Worm (Caenorhabditis elegans) whole organism, L1 larva: ENCODE measurements around the gene F53F8.6.
A peak's percentile ranks its signal among the peaks of the same experiment; 100 is the strongest.

Experiments used
- C04F5.9 ChIP-seq: sonication (generic microtip); optimal IDR thresholded peaks from 2 replicates; lab custom pipeline; 2016; ENCODE audit warnings: missing genetic modification characterization, missing compliant biosample characterization
- C34B4.2 ChIP-seq: sonication (generic microtip); optimal IDR thresholded peaks from 2 replicates; lab custom pipeline; 2017; ENCODE audit warnings: mild to moderate bottlenecking, missing genetic modification characterization, missing compliant biosample characterization
- aha-1 ChIP-seq: fragments of 150-350 bp; optimal IDR thresholded peaks from 2 replicates; lab custom pipeline; 2014; ENCODE audit warnings: missing biosample characterization, missing genetic modification characterization
- ama-1 ChIP-seq: fragments of 150-350 bp; optimal IDR thresholded peaks from 2 replicates; lab custom pipeline; 2014
- blmp-1 ChIP-seq: fragments of 150-350 bp; optimal IDR thresholded peaks from 2 replicates; lab custom pipeline; 2014; ENCODE audit warnings: missing biosample characterization, missing genetic modification characterization
- ceh-63 ChIP-seq: fragments of 200-800 bp; sonication (Bioruptor generic); optimal IDR thresholded peaks from 2 replicates; lab custom pipeline; 2018; ENCODE audit warnings: mild to moderate bottlenecking, missing genetic modification characterization, missing compliant biosample characterization
- ceh-82 ChIP-seq, 3 experiments: fragments of 150-350 bp in 1 of 3; sonication (generic microtip) in 2 of 3; optimal IDR thresholded peaks; 2 replicates each; lab custom pipeline; 2014 to 2017; ENCODE audit warnings: missing biosample characterization in 3 of 3, missing genetic modification characterization in 3 of 3
- dpl-1 ChIP-seq, 3 experiments: fragments of 150-350 bp in 2 of 3; sonication (generic microtip) in 1 of 3; optimal IDR thresholded peaks; 2 replicates each; lab custom pipeline; 2014 to 2017; ENCODE audit warnings: missing biosample characterization in 3 of 3, missing genetic modification characterization in 3 of 3, missing genetic modification reagents in 3 of 3
- elt-2 ChIP-seq: sonication (generic microtip); optimal IDR thresholded peaks from 2 replicates; lab custom pipeline; 2016; ENCODE audit warnings: missing genetic modification characterization, mild to moderate bottlenecking, inconsistent platforms, missing compliant biosample characterization, missing genetic modification reagents
- elt-3 ChIP-seq, 6 experiments: fragments of 150-350 bp in 1 of 6; sonication (generic microtip); optimal IDR thresholded peaks; 2 replicates each; lab custom pipeline; 2017 to 2018; ENCODE audit warnings: missing biosample characterization in 6 of 6, missing genetic modification characterization in 6 of 6, inconsistent platforms in 1 of 6
- ets-5 ChIP-seq: fragments of 200-800 bp; sonication (Bioruptor generic); IDR thresholded peaks from 2 replicates; pipeline ENCODE4 v1.3.6; 2022; ENCODE audit warnings: missing genetic modification characterization, missing compliant biosample characterization
- fkh-4 ChIP-seq: sonication (generic microtip); optimal IDR thresholded peaks from 2 replicates; lab custom pipeline; 2016; ENCODE audit warnings: missing compliant biosample characterization, missing genetic modification characterization, borderline replicate concordance
- grh-1 ChIP-seq: fragments of 200-800 bp; sonication (Bioruptor generic); IDR thresholded peaks from 2 replicates; pipeline ENCODE4 v1.3.6; 2022; ENCODE audit warnings: missing genetic modification reagents, missing genetic modification characterization, missing compliant biosample characterization
- hlh-17 ChIP-seq: fragments of 200-800 bp; sonication (Bioruptor generic); optimal IDR thresholded peaks from 2 replicates; lab custom pipeline; 2018; ENCODE audit warnings: missing genetic modification characterization, mild to moderate bottlenecking, missing compliant biosample characterization, moderate library complexity, borderline replicate concordance
- irx-1 ChIP-seq: sonication (generic microtip); optimal IDR thresholded peaks from 2 replicates; lab custom pipeline; 2016; ENCODE audit warnings: missing genetic modification characterization, missing compliant biosample characterization
- lin-13 ChIP-seq: fragments of 150-350 bp; optimal IDR thresholded peaks from 2 replicates; lab custom pipeline; 2014; ENCODE audit warnings: missing biosample characterization, missing genetic modification reagents, missing genetic modification characterization
- lin-14 ChIP-seq: fragments of 200-800 bp; sonication (Bioruptor generic); optimal IDR thresholded peaks from 2 replicates; lab custom pipeline; 2018; ENCODE audit warnings: mild to moderate bottlenecking, missing genetic modification characterization, moderate library complexity, missing compliant biosample characterization
- lin-15B ChIP-seq: fragments of 150-350 bp; sonication (generic microtip); optimal IDR thresholded peaks from 3 replicates; lab custom pipeline; 2014; ENCODE audit warnings: missing biosample characterization, missing genetic modification characterization
- lin-35 ChIP-seq, 2 experiments: fragments of 150-350 bp; optimal IDR thresholded peaks; 2 replicates each; lab custom pipeline; 2014; ENCODE audit warnings: missing biosample characterization in 2 of 2, missing genetic modification characterization in 2 of 2, missing genetic modification reagents in 2 of 2
- lsy-2 ChIP-seq, 2 experiments: fragments of 150-350 bp; optimal IDR thresholded peaks; 2 replicates each; lab custom pipeline; 2014; ENCODE audit warnings: missing biosample characterization in 2 of 2, missing genetic modification characterization in 2 of 2
- mdl-1 ChIP-seq, 2 experiments: fragments of 150-350 bp; optimal IDR thresholded peaks; 2 replicates each; lab custom pipeline; 2014 to 2017; ENCODE audit warnings: missing biosample characterization in 2 of 2, missing genetic modification characterization in 2 of 2, inconsistent platforms in 1 of 2
- mef-2 ChIP-seq: fragments of 150-350 bp; optimal IDR thresholded peaks from 2 replicates; lab custom pipeline; 2014; ENCODE audit warnings: missing biosample characterization, missing genetic modification characterization
- mep-1 ChIP-seq: fragments of 150-350 bp; optimal IDR thresholded peaks from 2 replicates; lab custom pipeline; 2014; ENCODE audit warnings: missing biosample characterization, missing genetic modification characterization
- nhr-12 ChIP-seq: sonication (generic microtip); optimal IDR thresholded peaks from 2 replicates; lab custom pipeline; 2017; ENCODE audit warnings: missing biosample characterization, missing genetic modification characterization
- nhr-19 ChIP-seq: fragments of 200-800 bp; sonication (Bioruptor generic); conservative IDR thresholded peaks from 2 replicates; pipeline ENCODE4 v1.3.6; 2022; ENCODE audit warnings: missing genetic modification characterization, missing compliant biosample characterization
- nhr-20 ChIP-seq: sonication (generic microtip); optimal IDR thresholded peaks from 2 replicates; lab custom pipeline; 2016; ENCODE audit warnings: mild to moderate bottlenecking, missing genetic modification characterization, missing compliant biosample characterization
- nhr-28 ChIP-seq: fragments of 150-350 bp; optimal IDR thresholded peaks from 2 replicates; lab custom pipeline; 2014; ENCODE audit warnings: missing biosample characterization, missing genetic modification characterization
- nhr-47 ChIP-seq: sonication (generic microtip); optimal IDR thresholded peaks from 2 replicates; lab custom pipeline; 2016; ENCODE audit warnings: mild to moderate bottlenecking, missing genetic modification characterization, moderate library complexity, missing compliant biosample characterization
- nhr-71 ChIP-seq: sonication (generic microtip); optimal IDR thresholded peaks from 2 replicates; lab custom pipeline; 2016; ENCODE audit warnings: mild to moderate bottlenecking, missing genetic modification characterization, moderate library complexity, missing compliant biosample characterization
- nhr-84 ChIP-seq: sonication (generic microtip); optimal IDR thresholded peaks from 2 replicates; lab custom pipeline; 2017; ENCODE audit warnings: missing biosample characterization, missing genetic modification characterization
- nhr-85 ChIP-seq: sonication (generic microtip); peaks from one replicate; lab custom pipeline; 2016; ENCODE audit warnings: missing genetic modification characterization, inconsistent platforms, missing compliant biosample characterization
- nhr-90 ChIP-seq: sonication (generic microtip); optimal IDR thresholded peaks from 2 replicates; lab custom pipeline; 2016; ENCODE audit warnings: mild to moderate bottlenecking, missing genetic modification characterization, missing compliant biosample characterization; ENCODE audit not compliant: poor library complexity
- pag-3 ChIP-seq: sonication (generic microtip); optimal IDR thresholded peaks from 2 replicates; lab custom pipeline; 2017; ENCODE audit warnings: missing genetic modification characterization, mild to moderate bottlenecking, missing compliant biosample characterization, antibody characterized with exemption, borderline replicate concordance; ENCODE audit not compliant: insufficient read depth
- pax-3 ChIP-seq: fragments of 200-800 bp; sonication (Bioruptor generic); optimal IDR thresholded peaks from 2 replicates; lab custom pipeline; 2018; ENCODE audit warnings: mild to moderate bottlenecking, missing genetic modification characterization, moderate library complexity, missing compliant biosample characterization
- rnt-1 ChIP-seq: sonication (generic microtip); optimal IDR thresholded peaks from 2 replicates; lab custom pipeline; 2016; ENCODE audit warnings: mild to moderate bottlenecking, missing genetic modification characterization, moderate library complexity, missing compliant biosample characterization
- skn-1 ChIP-seq: fragments of 150-350 bp; optimal IDR thresholded peaks from 2 replicates; lab custom pipeline; 2014; ENCODE audit warnings: missing biosample characterization, missing genetic modification characterization
- snu-23 ChIP-seq: sonication (generic microtip); optimal IDR thresholded peaks from 2 replicates; lab custom pipeline; 2016; ENCODE audit warnings: missing genetic modification characterization, missing compliant biosample characterization
- tbx-2 ChIP-seq: sonication (generic microtip); optimal IDR thresholded peaks from 2 replicates; lab custom pipeline; 2016; ENCODE audit warnings: missing genetic modification characterization, missing compliant biosample characterization
- unc-62 ChIP-seq: fragments of 150-350 bp; optimal IDR thresholded peaks from 2 replicates; lab custom pipeline; 2014; ENCODE audit warnings: missing biosample characterization, missing genetic modification reagents, missing genetic modification characterization
- unc-86 ChIP-seq: sonication (generic microtip); optimal IDR thresholded peaks from 2 replicates; lab custom pipeline; 2016; ENCODE audit warnings: missing genetic modification characterization, missing compliant biosample characterization
- xbp-1 ChIP-seq: sonication (generic microtip); optimal IDR thresholded peaks from 2 replicates; lab custom pipeline; 2016; ENCODE audit warnings: missing genetic modification characterization, missing compliant biosample characterization
- zag-1 ChIP-seq: fragments of 150-350 bp; optimal IDR thresholded peaks from 2 replicates; lab custom pipeline; 2014; ENCODE audit warnings: missing biosample characterization, missing genetic modification characterization
- ztf-4 ChIP-seq: fragments of 150-350 bp; optimal IDR thresholded peaks from 2 replicates; lab custom pipeline; 2014; ENCODE audit warnings: missing biosample characterization, missing genetic modification characterization

The F53F8.6 gene

DNA sequence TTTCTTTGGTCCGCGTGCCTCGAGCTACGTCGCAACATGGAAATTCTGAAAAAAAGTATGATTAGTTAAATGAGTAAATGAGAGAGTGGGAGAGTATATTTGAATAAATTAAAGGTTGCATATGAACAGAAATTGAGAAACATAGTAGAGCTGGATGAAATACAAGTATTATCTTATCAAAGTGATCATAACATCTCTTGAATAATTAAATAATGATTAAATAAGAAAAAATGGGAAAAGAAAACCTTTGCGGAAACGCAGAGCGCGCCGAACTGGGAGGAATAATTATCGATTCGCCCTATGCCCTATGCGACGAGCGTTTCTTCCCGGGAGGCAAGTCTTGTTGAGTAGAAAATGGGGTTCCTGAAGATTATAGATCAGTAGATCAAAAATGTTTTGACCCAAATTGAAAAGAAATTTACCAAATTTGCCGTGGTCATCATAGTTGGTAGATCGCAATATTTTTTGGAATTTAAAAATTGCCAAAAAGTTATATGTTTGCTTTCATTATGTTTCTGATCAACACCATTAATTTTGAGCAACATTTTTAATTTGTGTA lies 14.5 kb upstream of the F53F8.6 start, which contains the start of gene F53F8.3:
Gene F53F8.3, minus strand, starts transcription at position 51 of the 559 bp plus-strand sequence.
- no peak for TF ChIP-seq unc-86 (tag; lab: Kevin White, UChicago)
- TF ChIP-seq nhr-12 (tag; lab: Kevin White, UChicago) = no peak
- TF ChIP-seq lin-15B (tag; lab: Kevin White, UChicago) = no peak
- no peak for TF ChIP-seq snu-23
- TF ChIP-seq xbp-1 (tag; lab: Kevin White, UChicago) = no peak
- TF ChIP-seq zag-1 (tag; lab: Kevin White, UChicago) = no peak
- no peak for TF ChIP-seq C04F5.9
- no peak for TF ChIP-seq unc-62
- TF ChIP-seq mep-1 (tag; lab: Kevin White, UChicago) = no peak
- TF ChIP-seq ama-1 (lab: Kevin White, UChicago) = no peak
- TF ChIP-seq nhr-84 (tag; lab: Kevin White, UChicago) = no peak
- TF ChIP-seq grh-1 (GFP tag; lab: Robert Waterston, UW) = no peak
- no peak for TF ChIP-seq dpl-1 (GFP tag; optimal IDR thresholded peaks at IDR 0.05; lab: Kevin White, UChicago)
- TF ChIP-seq elt-3 (tag; optimal IDR thresholded peaks at IDR 0.05; lab: Kevin White, UChicago) = no peak
- TF ChIP-seq fkh-4 (tag; lab: Kevin White, UChicago) = no peak
- TF ChIP-seq lin-35 (GFP tag; optimal IDR thresholded peaks at IDR 0.05; lab: Kevin White, UChicago) = no peak

DNA sequence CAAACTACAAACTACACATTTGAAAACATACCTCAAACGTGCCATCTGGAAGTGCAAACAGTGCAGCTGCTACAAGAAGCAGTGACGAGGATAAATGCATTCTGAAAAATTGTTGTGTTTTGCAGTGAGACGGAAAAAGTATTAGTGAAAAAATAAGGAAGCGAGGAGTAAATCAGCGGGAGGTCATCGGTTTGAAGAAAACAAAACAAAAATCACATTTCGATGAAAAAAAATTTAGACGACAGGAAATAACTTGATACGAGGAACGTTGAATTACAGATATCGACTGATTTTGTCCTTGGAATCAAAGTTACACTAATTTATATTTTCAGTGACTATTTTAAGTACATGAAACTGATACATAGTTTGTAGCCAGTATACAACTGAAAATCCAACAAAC lies 12.4 kb upstream of the F53F8.6 start, which contains the start of gene F53F8.4:
Gene F53F8.4, minus strand, starts transcription at position 101 of the 400 bp plus-strand sequence.
- no peak for TF ChIP-seq irx-1 (tag; lab: Kevin White, UChicago)
- TF ChIP-seq nhr-85 (tag; lab: Kevin White, UChicago) = peak; percentile 65
- no peak for TF ChIP-seq xbp-1 (tag; lab: Kevin White, UChicago)
- TF ChIP-seq, all 84 proteins: peak for 1

DNA sequence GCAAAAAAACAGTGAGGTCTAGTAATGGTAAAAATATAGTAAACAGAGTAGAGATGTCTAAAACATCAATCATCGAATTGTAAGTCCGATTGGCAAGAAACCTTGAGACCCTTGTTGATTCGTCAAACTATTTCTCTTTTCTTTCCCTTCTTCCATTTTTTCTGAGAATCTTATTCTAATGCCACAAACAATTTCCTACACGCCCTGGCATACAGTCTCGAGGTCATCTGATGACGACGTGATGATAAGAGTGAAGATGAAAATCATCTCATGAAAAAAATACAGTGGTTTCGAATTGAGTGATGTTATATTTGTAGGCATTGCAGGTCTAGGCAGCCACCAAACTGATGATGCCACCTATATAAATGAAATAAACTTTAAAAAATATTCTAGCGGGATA lies 11.1 kb upstream of the F53F8.6 start:
- TF ChIP-seq nhr-71 (tag; lab: Kevin White, UChicago) (peak; percentile 56), nhr-90 (peak; percentile 26), snu-23 (peak; percentile 68), nhr-19 (GFP tag; lab: Robert Waterston, UW) (peak; percentile 9; the same call in 1 of the 2 replicates), nhr-28 (tag; lab: Kevin White, UChicago) (no peak), pax-3 (no peak), nhr-85 (tag; lab: Kevin White, UChicago) (peak; percentile 96), lin-35 (GFP tag; optimal IDR thresholded peaks at IDR 0.05; lab: Kevin White, UChicago) (peak in 1 of 2 experiments; percentile 8), tbx-2 (peak; percentile 5), dpl-1 (GFP tag; optimal IDR thresholded peaks at IDR 0.05; lab: Kevin White, UChicago) (peak in 1 of 3 experiments; percentile 17), lin-14 (GFP tag; lab: Kevin White, UChicago) (peak; percentile 69), unc-86 (tag; lab: Kevin White, UChicago) (no peak), skn-1 (peak; percentile 8), mdl-1 (tag; optimal IDR thresholded peaks at IDR 0.05; lab: Kevin White, UChicago) (peak in 1 of 2 experiments; percentile 25), elt-3 (tag; optimal IDR thresholded peaks at IDR 0.05; lab: Kevin White, UChicago) (peak in 4 of 6 experiments; percentile 44 to 78 (median 66)), lin-13 (peak; percentile 23), nhr-20 (peak; percentile 70), blmp-1 (peak; percentile 57), pag-3 (tag; lab: Kevin White, UChicago) (peak; percentile 91), hlh-17 (GFP tag; lab: Kevin White, UChicago) (no peak)

DNA sequence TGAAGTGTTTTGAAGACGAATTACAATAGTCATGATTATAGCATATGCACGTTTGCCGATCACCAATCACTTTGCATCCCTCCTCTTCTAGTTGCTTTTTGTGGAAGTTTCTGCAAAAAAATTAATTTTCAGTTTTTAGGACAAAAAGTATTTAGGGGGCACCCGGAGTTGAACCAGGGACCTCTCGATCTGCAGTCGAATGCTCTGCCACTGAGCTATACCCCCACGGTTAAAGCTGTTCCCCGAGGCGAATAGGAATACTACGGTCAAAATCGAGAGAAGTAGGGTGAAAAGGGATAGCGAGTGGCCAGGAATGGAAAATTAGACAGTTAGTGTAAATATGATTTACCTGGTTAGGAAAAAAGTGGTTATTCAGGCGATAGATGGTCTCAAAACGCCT lies 10.1 kb upstream of the F53F8.6 start:
- TF ChIP-seq lsy-2 (tag; optimal IDR thresholded peaks at IDR 0.05; lab: Kevin White, UChicago) (peak; percentile 4 to 53), aha-1 (tag; lab: Kevin White, UChicago) (no peak), elt-2 (tag; lab: Kevin White, UChicago) (peak; percentile 19), ama-1 (lab: Kevin White, UChicago) (no peak), nhr-47 (tag; lab: Kevin White, UChicago) (peak; percentile 67), ceh-82 (tag; optimal IDR thresholded peaks at IDR 0.05; lab: Kevin White, UChicago) (peak in 1 of 3 experiments; percentile 4), irx-1 (tag; lab: Kevin White, UChicago) (no peak), nhr-71 (tag; lab: Kevin White, UChicago) (peak; percentile 58), snu-23 (peak; percentile 50), tbx-2 (peak; percentile 10), ets-5 (GFP tag; lab: Robert Waterston, UW) (no peak), ztf-4 (tag; lab: Kevin White, UChicago) (no peak), C34B4.2 (no peak), grh-1 (GFP tag; lab: Robert Waterston, UW) (no peak), skn-1 (no peak), ceh-63 (GFP tag; lab: Kevin White, UChicago) (no peak), rnt-1 (peak; percentile 3), dpl-1 (GFP tag; optimal IDR thresholded peaks at IDR 0.05; lab: Kevin White, UChicago) (peak in 1 of 3 experiments; percentile 17), nhr-84 (tag; lab: Kevin White, UChicago) (no peak), lin-13 (no peak), elt-3 (tag; optimal IDR thresholded peaks at IDR 0.05; lab: Kevin White, UChicago) (peak in 2 of 6 experiments; percentile 6 to 21), mef-2 (tag; lab: Kevin White, UChicago) (no peak), nhr-19 (GFP tag; lab: Robert Waterston, UW) (peak; percentile 30; the same call in 1 of the 2 replicates)
